Worm (Caenorhabditis elegans): ENCODE results near the gene clec-258.

ce11 chrV:19788360-19788759, at the start of gene clec-258:
- TF ChIP-seq him-1 (tag; optimal IDR thresholded peaks at IDR 0.05) (no peak), W03F9.2 (tag; optimal IDR thresholded peaks at IDR 0.05) (no peak)
